Fruit fly (Drosophila melanogaster) whole organism, embryonic: ENCODE data around the gene PCID2.

Experiments
- CG15514 ChIP-seq: fragments of 200-800 bp; sonication (Bioruptor generic); optimal IDR thresholded peaks from 3 replicates; lab custom pipeline; 2017; ENCODE audit warnings: missing biosample characterization, missing genetic modification characterization, mild to moderate bottlenecking, moderate library complexity, missing genetic modification reagents
- CG17328 ChIP-seq: fragments of 200-800 bp; sonication (Bioruptor generic); IDR thresholded peaks from 2 replicates; pipeline ENCODE4 v1.3.6; 2022; ENCODE audit warnings: missing biosample characterization, missing genetic modification characterization
- Mrtf ChIP-seq: fragments of 200-800 bp; sonication (Bioruptor generic); IDR thresholded peaks from 3 replicates; pipeline ENCODE4 v1.3.6; 2022; ENCODE audit warnings: missing biosample characterization, missing genetic modification characterization
- Ptx1 ChIP-seq: fragments of 200-800 bp; sonication (Bioruptor generic); IDR thresholded peaks from 2 replicates; pipeline ENCODE4 v1.3.6; 2022; ENCODE audit warnings: missing biosample characterization, missing genetic modification characterization
- psq ChIP-seq: fragments of 200-800 bp; sonication (Bioruptor generic); optimal IDR thresholded peaks from 2 replicates; lab custom pipeline; 2017; ENCODE audit warnings: missing biosample characterization, missing genetic modification characterization
- slou ChIP-seq: fragments of 200-800 bp; sonication (Bioruptor generic); optimal IDR thresholded peaks from 3 replicates; lab custom pipeline; 2016; ENCODE audit warnings: missing biosample characterization, missing genetic modification characterization
- vnd ChIP-seq: fragments of 200-800 bp; sonication (Bioruptor generic); IDR thresholded peaks from 3 replicates; pipeline ENCODE4 v1.3.6; 2022; ENCODE audit warnings: missing biosample characterization, missing genetic modification characterization; ENCODE audit not compliant: partially characterized antibody

dm6 chr3L:11578847-11579246 is 47.4 kb upstream of the PCID2 start:
- TF ChIP-seq slou (GFP tag; lab: Kevin White, UChicago) (no peak), Mrtf (GFP tag; lab: Robert Waterston, UW) (no peak), psq (no peak), vnd (GFP tag; lab: Robert Waterston, UW) (no peak), CG17328 (GFP tag; lab: Robert Waterston, UW) (no peak), Ptx1 (no peak), CG15514 (no peak)
